Worm (Caenorhabditis elegans) whole organism, L1 larva: Measurements from ENCODE around the gene col-142.

Source experiments
- C04F5.9 ChIP-seq: sonication (generic microtip); optimal IDR thresholded peaks from 2 replicates; lab custom pipeline; 2016; ENCODE audit warnings: missing genetic modification characterization, missing compliant biosample characterization
- C16A3.4 ChIP-seq: fragments of 150-350 bp; optimal IDR thresholded peaks from 2 replicates; lab custom pipeline; 2014; ENCODE audit warnings: missing biosample characterization, missing genetic modification characterization
- C34B4.2 ChIP-seq: sonication (generic microtip); optimal IDR thresholded peaks from 2 replicates; lab custom pipeline; 2017; ENCODE audit warnings: mild to moderate bottlenecking, missing genetic modification characterization, missing compliant biosample characterization
- aha-1 ChIP-seq: fragments of 150-350 bp; optimal IDR thresholded peaks from 2 replicates; lab custom pipeline; 2014; ENCODE audit warnings: missing biosample characterization, missing genetic modification characterization
- aly-2 ChIP-seq: fragments of 150-350 bp; optimal IDR thresholded peaks from 2 replicates; lab custom pipeline; 2014; ENCODE audit warnings: missing biosample characterization, missing genetic modification characterization
- ama-1 ChIP-seq: fragments of 150-350 bp; optimal IDR thresholded peaks from 2 replicates; lab custom pipeline; 2014
- blmp-1 ChIP-seq: fragments of 150-350 bp; optimal IDR thresholded peaks from 2 replicates; lab custom pipeline; 2014; ENCODE audit warnings: missing biosample characterization, missing genetic modification characterization
- ceh-8 ChIP-seq: fragments of 200-800 bp; sonication (Bioruptor generic); optimal IDR thresholded peaks from 2 replicates; lab custom pipeline; 2018; ENCODE audit warnings: mild to moderate bottlenecking, missing genetic modification characterization, moderate library complexity, missing compliant biosample characterization
- ceh-90 ChIP-seq: sonication (generic microtip); optimal IDR thresholded peaks from 2 replicates; lab custom pipeline; 2016; ENCODE audit warnings: missing genetic modification characterization, missing compliant biosample characterization
- ces-1 ChIP-seq: fragments of 150-350 bp; optimal IDR thresholded peaks from 2 replicates; lab custom pipeline; 2014; ENCODE audit warnings: missing biosample characterization, missing genetic modification reagents, missing genetic modification characterization
- dpl-1 ChIP-seq, 3 experiments: fragments of 150-350 bp in 2 of 3; sonication (generic microtip) in 1 of 3; optimal IDR thresholded peaks; 2 replicates each; lab custom pipeline; 2014 to 2017; ENCODE audit warnings: missing biosample characterization in 3 of 3, missing genetic modification characterization in 3 of 3, missing genetic modification reagents in 3 of 3
- efl-1 ChIP-seq, 4 experiments: fragments of 150-350 bp; optimal IDR thresholded peaks in 3 of 4; peaks in 1 of 4; 1 replicate in 1 of 4; 2 replicates in 3 of 4; lab custom pipeline; 2014; ENCODE audit warnings: missing biosample characterization in 2 of 4, missing genetic modification characterization in 2 of 4, missing genetic modification reagents in 2 of 4
- elt-2 ChIP-seq: sonication (generic microtip); optimal IDR thresholded peaks from 2 replicates; lab custom pipeline; 2016; ENCODE audit warnings: missing genetic modification characterization, mild to moderate bottlenecking, inconsistent platforms, missing compliant biosample characterization, missing genetic modification reagents
- elt-3 ChIP-seq, 6 experiments: fragments of 150-350 bp in 1 of 6; sonication (generic microtip); optimal IDR thresholded peaks; 2 replicates each; lab custom pipeline; 2017 to 2018; ENCODE audit warnings: missing biosample characterization in 6 of 6, missing genetic modification characterization in 6 of 6, inconsistent platforms in 1 of 6
- fkh-10 ChIP-seq: sonication (generic microtip); optimal IDR thresholded peaks from 2 replicates; lab custom pipeline; 2017; ENCODE audit warnings: missing biosample characterization, missing genetic modification reagents, missing genetic modification characterization
- fkh-4 ChIP-seq: sonication (generic microtip); optimal IDR thresholded peaks from 2 replicates; lab custom pipeline; 2016; ENCODE audit warnings: missing compliant biosample characterization, missing genetic modification characterization, borderline replicate concordance
- grh-1 ChIP-seq: fragments of 200-800 bp; sonication (Bioruptor generic); IDR thresholded peaks from 2 replicates; pipeline ENCODE4 v1.3.6; 2022; ENCODE audit warnings: missing genetic modification reagents, missing genetic modification characterization, missing compliant biosample characterization
- lin-14 ChIP-seq: fragments of 200-800 bp; sonication (Bioruptor generic); optimal IDR thresholded peaks from 2 replicates; lab custom pipeline; 2018; ENCODE audit warnings: mild to moderate bottlenecking, missing genetic modification characterization, moderate library complexity, missing compliant biosample characterization
- lin-35 ChIP-seq, 2 experiments: fragments of 150-350 bp; optimal IDR thresholded peaks; 2 replicates each; lab custom pipeline; 2014; ENCODE audit warnings: missing biosample characterization in 2 of 2, missing genetic modification characterization in 2 of 2, missing genetic modification reagents in 2 of 2
- mab-9 ChIP-seq: fragments of 200-800 bp; sonication (Bioruptor generic); IDR thresholded peaks from 2 replicates; pipeline ENCODE4 v1.3.6; 2022; ENCODE audit warnings: missing genetic modification reagents, missing genetic modification characterization, missing compliant biosample characterization
- mdl-1 ChIP-seq, 2 experiments: fragments of 150-350 bp; optimal IDR thresholded peaks; 2 replicates each; lab custom pipeline; 2014 to 2017; ENCODE audit warnings: missing biosample characterization in 2 of 2, missing genetic modification characterization in 2 of 2, inconsistent platforms in 1 of 2
- mef-2 ChIP-seq: fragments of 150-350 bp; optimal IDR thresholded peaks from 2 replicates; lab custom pipeline; 2014; ENCODE audit warnings: missing biosample characterization, missing genetic modification characterization
- mep-1 ChIP-seq: fragments of 150-350 bp; optimal IDR thresholded peaks from 2 replicates; lab custom pipeline; 2014; ENCODE audit warnings: missing biosample characterization, missing genetic modification characterization
- nhr-20 ChIP-seq: sonication (generic microtip); optimal IDR thresholded peaks from 2 replicates; lab custom pipeline; 2016; ENCODE audit warnings: mild to moderate bottlenecking, missing genetic modification characterization, missing compliant biosample characterization
- nhr-237 ChIP-seq: fragments of 150-350 bp; optimal IDR thresholded peaks from 2 replicates; lab custom pipeline; 2014; ENCODE audit warnings: missing biosample characterization, missing genetic modification characterization
- nhr-28 ChIP-seq: fragments of 150-350 bp; optimal IDR thresholded peaks from 2 replicates; lab custom pipeline; 2014; ENCODE audit warnings: missing biosample characterization, missing genetic modification characterization
- nhr-47 ChIP-seq: sonication (generic microtip); optimal IDR thresholded peaks from 2 replicates; lab custom pipeline; 2016; ENCODE audit warnings: mild to moderate bottlenecking, missing genetic modification characterization, moderate library complexity, missing compliant biosample characterization
- nhr-71 ChIP-seq: sonication (generic microtip); optimal IDR thresholded peaks from 2 replicates; lab custom pipeline; 2016; ENCODE audit warnings: mild to moderate bottlenecking, missing genetic modification characterization, moderate library complexity, missing compliant biosample characterization
- nhr-77 ChIP-seq: fragments of 150-350 bp; optimal IDR thresholded peaks from 2 replicates; lab custom pipeline; 2014; ENCODE audit warnings: missing biosample characterization, missing genetic modification characterization
- nhr-84 ChIP-seq: sonication (generic microtip); optimal IDR thresholded peaks from 2 replicates; lab custom pipeline; 2017; ENCODE audit warnings: missing biosample characterization, missing genetic modification characterization
- nhr-85 ChIP-seq: sonication (generic microtip); peaks from one replicate; lab custom pipeline; 2016; ENCODE audit warnings: missing genetic modification characterization, inconsistent platforms, missing compliant biosample characterization
- nhr-90 ChIP-seq: sonication (generic microtip); optimal IDR thresholded peaks from 2 replicates; lab custom pipeline; 2016; ENCODE audit warnings: mild to moderate bottlenecking, missing genetic modification characterization, missing compliant biosample characterization; ENCODE audit not compliant: poor library complexity
- pag-3 ChIP-seq: sonication (generic microtip); optimal IDR thresholded peaks from 2 replicates; lab custom pipeline; 2017; ENCODE audit warnings: missing genetic modification characterization, mild to moderate bottlenecking, missing compliant biosample characterization, antibody characterized with exemption, borderline replicate concordance; ENCODE audit not compliant: insufficient read depth
- pax-3 ChIP-seq: fragments of 200-800 bp; sonication (Bioruptor generic); optimal IDR thresholded peaks from 2 replicates; lab custom pipeline; 2018; ENCODE audit warnings: mild to moderate bottlenecking, missing genetic modification characterization, moderate library complexity, missing compliant biosample characterization
- rnt-1 ChIP-seq: sonication (generic microtip); optimal IDR thresholded peaks from 2 replicates; lab custom pipeline; 2016; ENCODE audit warnings: mild to moderate bottlenecking, missing genetic modification characterization, moderate library complexity, missing compliant biosample characterization
- skn-1 ChIP-seq: fragments of 150-350 bp; optimal IDR thresholded peaks from 2 replicates; lab custom pipeline; 2014; ENCODE audit warnings: missing biosample characterization, missing genetic modification characterization
- snpc-4 ChIP-seq: fragments of 150-350 bp; optimal IDR thresholded peaks from 2 replicates; lab custom pipeline; 2014; ENCODE audit warnings: missing biosample characterization, missing genetic modification characterization
- snu-23 ChIP-seq: sonication (generic microtip); optimal IDR thresholded peaks from 2 replicates; lab custom pipeline; 2016; ENCODE audit warnings: missing genetic modification characterization, missing compliant biosample characterization
- sox-4 ChIP-seq: sonication (generic microtip); optimal IDR thresholded peaks from 2 replicates; lab custom pipeline; 2016; ENCODE audit warnings: missing genetic modification characterization, missing compliant biosample characterization
- sptf-1 ChIP-seq: fragments of 150-350 bp; optimal IDR thresholded peaks from 2 replicates; lab custom pipeline; 2014; ENCODE audit warnings: missing biosample characterization, missing genetic modification characterization
- sup-37 ChIP-seq: fragments of 200-800 bp; sonication (Bioruptor generic); optimal IDR thresholded peaks from 2 replicates; lab custom pipeline; 2018; ENCODE audit warnings: mild to moderate bottlenecking, missing genetic modification characterization, missing compliant biosample characterization
- tbx-2 ChIP-seq: sonication (generic microtip); optimal IDR thresholded peaks from 2 replicates; lab custom pipeline; 2016; ENCODE audit warnings: missing genetic modification characterization, missing compliant biosample characterization
- tlp-1 ChIP-seq: fragments of 150-350 bp; optimal IDR thresholded peaks from 2 replicates; lab custom pipeline; 2014; ENCODE audit warnings: missing biosample characterization, missing genetic modification characterization
- unc-86 ChIP-seq: sonication (generic microtip); optimal IDR thresholded peaks from 2 replicates; lab custom pipeline; 2016; ENCODE audit warnings: missing genetic modification characterization, missing compliant biosample characterization
- xbp-1 ChIP-seq: sonication (generic microtip); optimal IDR thresholded peaks from 2 replicates; lab custom pipeline; 2016; ENCODE audit warnings: missing genetic modification characterization, missing compliant biosample characterization
- zag-1 ChIP-seq: fragments of 150-350 bp; optimal IDR thresholded peaks from 2 replicates; lab custom pipeline; 2014; ENCODE audit warnings: missing biosample characterization, missing genetic modification characterization

Gene col-142

DNA sequence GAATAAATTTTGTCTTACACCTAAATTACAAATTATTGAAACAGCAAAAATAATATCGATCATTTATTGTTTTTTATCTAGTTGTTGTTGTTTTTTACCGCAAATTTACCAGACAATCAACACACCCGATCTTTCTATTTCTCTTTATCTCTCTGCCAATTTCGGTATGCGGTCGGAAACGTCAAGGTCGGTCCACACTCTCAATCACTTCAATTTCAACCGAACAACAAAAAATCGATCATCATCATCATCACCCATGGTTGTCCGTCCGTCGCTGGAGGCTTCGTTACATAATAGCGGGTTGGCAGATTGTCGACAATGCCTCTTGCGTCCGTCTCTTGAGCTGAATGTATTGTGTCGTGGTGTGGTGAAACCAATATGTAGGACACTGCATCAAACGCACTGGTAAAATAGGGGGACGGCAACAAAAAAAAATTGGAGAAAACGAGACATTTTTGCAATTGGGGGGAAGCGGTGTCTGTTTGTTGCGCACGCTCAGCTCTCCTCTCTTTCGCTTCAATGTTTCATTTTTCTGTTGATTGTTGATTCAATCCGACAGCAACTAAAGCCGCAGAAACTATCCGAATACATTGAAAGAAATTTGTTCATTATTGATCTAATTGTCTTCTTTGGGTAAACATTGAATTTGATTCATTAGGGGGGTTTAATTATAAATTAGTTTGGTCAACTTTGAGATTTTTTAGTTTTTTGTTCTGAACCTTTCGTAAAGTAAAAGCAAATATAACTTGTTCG, 46.0 kb downstream of the col-142 start:
- peak; percentile 71 for TF ChIP-seq lin-14 (GFP tag; lab: Kevin White, UChicago)
- no peak for TF ChIP-seq grh-1 (GFP tag; lab: Robert Waterston, UW)
- TF ChIP-seq ceh-8 = no peak
- TF ChIP-seq nhr-90 (tag; lab: Kevin White, UChicago) = peak; percentile 8
- TF ChIP-seq elt-3 (tag; optimal IDR thresholded peaks at IDR 0.05; lab: Kevin White, UChicago) = peak in 1 of 6 experiments; percentile 7
- TF ChIP-seq mef-2 (tag; lab: Kevin White, UChicago) = no peak
- peak; percentile 71 for TF ChIP-seq blmp-1 (tag; lab: Kevin White, UChicago)
- no peak for TF ChIP-seq xbp-1 (tag; lab: Kevin White, UChicago)
- TF ChIP-seq rnt-1 (tag; lab: Kevin White, UChicago) = peak; percentile 6
- TF ChIP-seq mep-1 (tag; lab: Kevin White, UChicago) = no peak
- TF ChIP-seq ama-1 (lab: Kevin White, UChicago) = no peak
- peak; percentile 14 for TF ChIP-seq snu-23 (GFP tag; lab: Kevin White, UChicago)
- TF ChIP-seq lin-35 (GFP tag; optimal IDR thresholded peaks at IDR 0.05; lab: Kevin White, UChicago) = peak in 1 of 2 experiments; percentile 3
- peak; percentile 35 for TF ChIP-seq nhr-20 (tag; lab: Kevin White, UChicago)
- TF ChIP-seq nhr-85 (tag; lab: Kevin White, UChicago) = peak; percentile 86
- peak; percentile 18 for TF ChIP-seq tbx-2 (tag; lab: Kevin White, UChicago)
- peak; percentile 4 for TF ChIP-seq nhr-71 (tag; lab: Kevin White, UChicago)

DNA sequence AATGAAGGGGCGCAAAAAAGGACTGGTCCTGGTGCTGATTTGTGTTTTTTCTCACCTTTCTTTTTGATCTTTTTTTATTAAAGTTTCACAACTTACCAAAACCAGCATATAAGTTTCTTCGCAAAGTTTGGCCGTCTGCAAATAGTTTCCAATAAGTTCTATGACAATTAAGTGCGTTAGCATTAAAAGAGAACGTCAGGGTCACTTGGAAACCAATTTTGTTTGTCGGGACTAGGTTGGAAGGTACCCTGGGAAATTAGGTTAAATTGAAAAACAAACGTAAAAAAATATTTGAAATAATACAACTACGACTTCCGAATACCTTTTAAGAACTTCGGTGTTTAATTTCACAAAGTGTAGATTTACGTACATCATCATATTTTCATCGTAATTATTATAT, 47.6 kb downstream of the col-142 start:
- TF ChIP-seq mep-1 (tag; lab: Kevin White, UChicago) (no peak), aly-2 (no peak), C04F5.9 (no peak), ces-1 (GFP tag; lab: Kevin White, UChicago) (no peak), tlp-1 (tag; lab: Kevin White, UChicago) (no peak), fkh-4 (tag; lab: Kevin White, UChicago) (no peak)

ce11 chrV:6879490-6879889, 48.5 kb downstream of the col-142 start:
- peak; percentile 95 for TF ChIP-seq lin-14 (GFP tag; lab: Kevin White, UChicago)
- peak; percentile 63 for TF ChIP-seq aly-2
- TF ChIP-seq sptf-1 (tag; lab: Kevin White, UChicago) = no peak
- TF ChIP-seq sup-37 (GFP tag; lab: Kevin White, UChicago) = peak; percentile 20
- peak; percentile 42 for TF ChIP-seq pag-3 (tag; lab: Kevin White, UChicago)
- TF ChIP-seq sox-4 (tag; lab: Kevin White, UChicago) = peak; percentile 61
- TF ChIP-seq nhr-84 (tag; lab: Kevin White, UChicago) = no peak
- TF ChIP-seq fkh-10 (GFP tag; lab: Kevin White, UChicago) = peak; percentile 60
- peak; percentile 92 for TF ChIP-seq nhr-85 (tag; lab: Kevin White, UChicago)
- TF ChIP-seq C16A3.4 (tag; lab: Kevin White, UChicago) = peak; percentile 73
- TF ChIP-seq mab-9 (GFP tag; lab: Robert Waterston, UW) = peak; percentile 73; the same call in 1 of the 2 replicates
- peak; percentile 50 for TF ChIP-seq mef-2 (tag; lab: Kevin White, UChicago)
- TF ChIP-seq dpl-1 (GFP tag; optimal IDR thresholded peaks at IDR 0.05; lab: Kevin White, UChicago) = peak in 2 of 3 experiments; percentile 7 to 49
- TF ChIP-seq ceh-90 = no peak
- peak; percentile 34 for TF ChIP-seq nhr-237
- TF ChIP-seq mdl-1 (tag; optimal IDR thresholded peaks at IDR 0.05; lab: Kevin White, UChicago) = peak in 1 of 2 experiments; percentile 37
- TF ChIP-seq ceh-8 = peak; percentile 42
- TF ChIP-seq ces-1 (GFP tag; lab: Kevin White, UChicago) = no peak
- peak; percentile 54 to 63 for TF ChIP-seq efl-1 (optimal IDR thresholded peaks at IDR 0.05; lab: Kevin White, UChicago)
- TF ChIP-seq efl-1 (GFP tag; optimal IDR thresholded peaks at IDR 0.05 in 1 of 2; lab: Kevin White, UChicago) = peak; percentile 1 to 93
- no peak for TF ChIP-seq ama-1 (lab: Kevin White, UChicago)
- TF ChIP-seq elt-2 (tag; lab: Kevin White, UChicago) = no peak
- TF ChIP-seq pax-3 = no peak
- peak; percentile 20 for TF ChIP-seq skn-1
- TF ChIP-seq xbp-1 (tag; lab: Kevin White, UChicago) = peak; percentile 61
- TF ChIP-seq nhr-28 (tag; lab: Kevin White, UChicago) = no peak
- peak; percentile 36; the same call in 1 of the 2 replicates for TF ChIP-seq grh-1 (GFP tag; lab: Robert Waterston, UW)
- peak; percentile 70 for TF ChIP-seq nhr-77 (tag; lab: Kevin White, UChicago)
- no peak for TF ChIP-seq C34B4.2 (tag; lab: Kevin White, UChicago)
- peak; percentile 78 for TF ChIP-seq unc-86 (tag; lab: Kevin White, UChicago)
- no peak for TF ChIP-seq zag-1 (tag; lab: Kevin White, UChicago)
- TF ChIP-seq snpc-4 = peak; percentile 21
- TF ChIP-seq nhr-47 = peak; percentile 82
- TF ChIP-seq aha-1 = no peak
